Fruit fly (Drosophila melanogaster): ENCODE measurements around the gene CG1983.

DNA sequence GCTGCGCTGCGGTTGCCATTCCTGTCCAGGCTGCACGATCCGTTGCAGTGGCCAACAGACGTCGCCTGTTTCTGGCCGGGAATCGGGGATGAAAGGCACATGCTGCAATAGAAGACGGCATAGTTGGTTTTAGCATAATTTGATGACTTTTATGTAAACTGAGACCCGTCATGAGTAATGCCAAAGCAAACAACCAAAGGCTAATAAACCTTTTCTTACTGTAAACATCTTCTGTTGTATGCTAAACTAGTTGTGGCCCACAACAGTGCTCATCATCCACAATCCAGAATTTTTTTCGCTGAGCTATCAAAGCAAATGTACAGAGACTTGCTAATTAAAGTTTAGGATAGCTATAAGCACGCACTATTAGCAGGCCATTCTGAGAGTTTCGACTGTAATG is 21.3 kb upstream of the CG1983 start:
- TF ChIP-seq CG9705 (GFP tag; optimal IDR thresholded peaks at IDR 0.05) (no peak), Dfd (GFP tag; optimal IDR thresholded peaks at IDR 0.05) (no peak)

All from whole organism, wandering third instar larva.